Worm (Caenorhabditis elegans): ENCODE results near the gene scl-8.

ce11 chrIV:13078342-13078741 lies 6.8 kb downstream of the scl-8 start:
- TF ChIP-seq ztf-4 (tag; optimal IDR thresholded peaks at IDR 0.05) (no peak), unc-62 (GFP tag; optimal IDR thresholded peaks at IDR 0.05) (no peak), nhr-11 (tag; optimal IDR thresholded peaks at IDR 0.05) (no peak), nhr-76 (tag; optimal IDR thresholded peaks at IDR 0.05) (no peak)

Data from whole organism, L3 larva.